Fruit fly (Drosophila melanogaster) whole organism, pupa: Measurements from ENCODE around the gene cold.

ENCODE experiments used
- CG10348 ChIP-seq: fragments of 200-800 bp; sonication (Bioruptor generic); IDR thresholded peaks from 2 replicates; pipeline ENCODE4 v1.3.6; 2022; ENCODE audit warnings: missing biosample characterization, missing genetic modification characterization
- CG14655 ChIP-seq: fragments of 200-800 bp; sonication (Bioruptor generic); optimal IDR thresholded peaks from 3 replicates; lab custom pipeline; 2017; ENCODE audit warnings: mild to moderate bottlenecking, missing biosample characterization, missing genetic modification reagents, missing genetic modification characterization
- CG8301 ChIP-seq: fragments of 200-800 bp; sonication (Bioruptor generic); optimal IDR thresholded peaks from 2 replicates; lab custom pipeline; 2018; ENCODE audit warnings: missing biosample characterization, mild to moderate bottlenecking, missing genetic modification characterization
- Pif1B ChIP-seq: fragments of 200-800 bp; sonication (Bioruptor generic); optimal IDR thresholded peaks from 3 replicates; lab custom pipeline; 2016; ENCODE audit warnings: missing biosample characterization, missing genetic modification characterization

dm6 chr2L:619739-620138 lies 45.6 kb downstream of the cold start:
- TF ChIP-seq CG14655, result peak; percentile 32
- TF ChIP-seq CG8301 (tag; lab: Kevin White, UChicago), result no peak
- no peak for TF ChIP-seq Pif1B (GFP tag; lab: Kevin White, UChicago)
- no peak for TF ChIP-seq CG10348 (GFP tag; lab: Robert Waterston, UW)
